Worm (Caenorhabditis elegans) whole organism, L3 larva: ENCODE results near the gene K09H11.15.
"Not testable (repeated sequence)": the region's sequence is repeated elsewhere in the genome, so short reads cannot be mapped to it uniquely, and the experiment has no call there.

Experiments
- R02D3.7 ChIP-seq: fragments of 150-350 bp; optimal IDR thresholded peaks from 2 replicates; lab custom pipeline; 2014; ENCODE audit warnings: missing biosample characterization, missing genetic modification characterization
- ZK546.5 ChIP-seq: sonication (generic microtip); optimal IDR thresholded peaks from 2 replicates; lab custom pipeline; 2017; ENCODE audit warnings: missing biosample characterization, missing genetic modification characterization
- ama-1 ChIP-seq: fragments of 150-350 bp; optimal IDR thresholded peaks from 2 replicates; lab custom pipeline; 2018
- ceh-16 ChIP-seq: sonication (generic microtip); optimal IDR thresholded peaks from 2 replicates; lab custom pipeline; 2017; ENCODE audit warnings: missing biosample characterization, missing genetic modification characterization
- ceh-28 ChIP-seq: fragments of 150-350 bp; optimal IDR thresholded peaks from 2 replicates; lab custom pipeline; 2014; ENCODE audit warnings: missing biosample characterization, missing genetic modification reagents, missing genetic modification characterization
- ceh-9 ChIP-seq: sonication (generic microtip); optimal IDR thresholded peaks from 2 replicates; lab custom pipeline; 2018; ENCODE audit warnings: missing biosample characterization, missing genetic modification characterization
- egl-27 ChIP-seq: sonication (generic microtip); optimal IDR thresholded peaks from 4 replicates; lab custom pipeline; 2017; ENCODE audit warnings: missing biosample characterization, missing genetic modification reagents, missing genetic modification characterization
- egl-5 ChIP-seq: fragments of 150-350 bp; optimal IDR thresholded peaks from 2 replicates; lab custom pipeline; 2017; ENCODE audit warnings: missing biosample characterization, missing genetic modification reagents, missing genetic modification characterization, inconsistent platforms
- elt-2 ChIP-seq: sonication (generic microtip); optimal IDR thresholded peaks from 2 replicates; lab custom pipeline; 2016; ENCODE audit warnings: missing genetic modification reagents, mild to moderate bottlenecking, missing genetic modification characterization, missing compliant biosample characterization
- elt-3 ChIP-seq, 3 experiments: fragments of 150-350 bp in 1 of 3; sonication (generic microtip) in 2 of 3; optimal IDR thresholded peaks; 2 replicates in 2 of 3; 4 replicates in 1 of 3; lab custom pipeline; 2014 to 2017; ENCODE audit warnings: missing biosample characterization in 3 of 3, missing genetic modification characterization in 3 of 3
- fkh-2 ChIP-seq: fragments of 150-350 bp; optimal IDR thresholded peaks from 2 replicates; lab custom pipeline; 2014; ENCODE audit warnings: missing biosample characterization, missing genetic modification reagents, missing genetic modification characterization
- lin-15B ChIP-seq: fragments of 150-350 bp; optimal IDR thresholded peaks from 2 replicates; lab custom pipeline; 2014; ENCODE audit warnings: missing biosample characterization, missing genetic modification characterization
- lin-39 ChIP-seq: fragments of 150-350 bp; optimal IDR thresholded peaks from 2 replicates; lab custom pipeline; 2018; ENCODE audit warnings: missing biosample characterization, missing genetic modification reagents, missing genetic modification characterization
- lsy-12 ChIP-seq: sonication (generic microtip); optimal IDR thresholded peaks from 2 replicates; lab custom pipeline; 2016; ENCODE audit warnings: mild to moderate bottlenecking, missing genetic modification characterization, missing compliant biosample characterization
- mdl-1 ChIP-seq: fragments of 150-350 bp; optimal IDR thresholded peaks from 2 replicates; lab custom pipeline; 2014; ENCODE audit warnings: missing biosample characterization, missing genetic modification characterization
- nfya-1 ChIP-seq: sonication (generic microtip); optimal IDR thresholded peaks from 2 replicates; lab custom pipeline; 2017; ENCODE audit warnings: missing genetic modification characterization, mild to moderate bottlenecking, missing compliant biosample characterization, antibody characterized with exemption, moderate library complexity; ENCODE audit not compliant: insufficient read depth
- nhr-12 ChIP-seq: fragments of 150-350 bp; optimal IDR thresholded peaks from 2 replicates; lab custom pipeline; 2014; ENCODE audit warnings: missing biosample characterization, missing genetic modification characterization
- nhr-23 ChIP-seq: fragments of 150-350 bp; optimal IDR thresholded peaks from 2 replicates; lab custom pipeline; 2014; ENCODE audit warnings: missing biosample characterization, missing genetic modification reagents, missing genetic modification characterization
- nhr-28 ChIP-seq: fragments of 150-350 bp; optimal IDR thresholded peaks from 2 replicates; lab custom pipeline; 2014; ENCODE audit warnings: missing biosample characterization, missing genetic modification characterization
- nhr-43 ChIP-seq: sonication (generic microtip); optimal IDR thresholded peaks from 2 replicates; lab custom pipeline; 2016; ENCODE audit warnings: mild to moderate bottlenecking, missing genetic modification characterization, missing compliant biosample characterization; ENCODE audit not compliant: poor library complexity, severe bottlenecking
- nhr-67 ChIP-seq: fragments of 150-350 bp; optimal IDR thresholded peaks from 2 replicates; lab custom pipeline; 2014; ENCODE audit warnings: missing biosample characterization, missing genetic modification characterization
- nhr-77 ChIP-seq: fragments of 150-350 bp; optimal IDR thresholded peaks from 2 replicates; lab custom pipeline; 2014; ENCODE audit warnings: missing biosample characterization, missing genetic modification characterization
- pha-4 ChIP-seq: fragments of 150-350 bp; optimal IDR thresholded peaks from 2 replicates; lab custom pipeline; 2014; ENCODE audit warnings: missing biosample characterization, missing genetic modification reagents, missing genetic modification characterization
- pqm-1 ChIP-seq: fragments of 150-350 bp; optimal IDR thresholded peaks from 2 replicates; lab custom pipeline; 2017; ENCODE audit warnings: missing biosample characterization, missing genetic modification characterization, inconsistent platforms
- sea-2 ChIP-seq: fragments of 150-350 bp; sonication (generic microtip); optimal IDR thresholded peaks from 4 replicates; lab custom pipeline; 2014; ENCODE audit warnings: missing biosample characterization, missing genetic modification reagents, missing genetic modification characterization
- skn-1 ChIP-seq: fragments of 150-350 bp; optimal IDR thresholded peaks from 2 replicates; lab custom pipeline; 2014; ENCODE audit warnings: missing biosample characterization, missing genetic modification characterization
- snpc-4 ChIP-seq: fragments of 150-350 bp; optimal IDR thresholded peaks from 2 replicates; lab custom pipeline; 2014; ENCODE audit warnings: missing biosample characterization, missing genetic modification characterization
- tbx-2 ChIP-seq: sonication (generic microtip); optimal IDR thresholded peaks from 2 replicates; lab custom pipeline; 2016; ENCODE audit warnings: mild to moderate bottlenecking, missing genetic modification characterization, missing compliant biosample characterization
- zag-1 ChIP-seq: fragments of 150-350 bp; optimal IDR thresholded peaks from 2 replicates; lab custom pipeline; 2014; ENCODE audit warnings: missing biosample characterization, missing genetic modification characterization
- ztf-11 ChIP-seq: fragments of 150-350 bp; optimal IDR thresholded peaks from 2 replicates; lab custom pipeline; 2014; ENCODE audit warnings: missing biosample characterization, missing genetic modification characterization
- ztf-4 ChIP-seq: fragments of 150-350 bp; optimal IDR thresholded peaks from 2 replicates; lab custom pipeline; 2014; ENCODE audit warnings: missing biosample characterization, missing genetic modification characterization

Gene K09H11.15

ce11 chrV:5760132-5760531, 29.4 kb upstream of the K09H11.15 start, which contains the start of gene C53A3.1:
TSS of gene C53A3.1 (minus strand) at chrV:5760232.
- TF ChIP-seq nhr-77 (tag; lab: Kevin White, UChicago) (no peak), mdl-1 (no peak), egl-5 (no peak), nhr-23 (tag; lab: Kevin White, UChicago) (no peak)

- TF ChIP-seq nhr-28 = no peak
- TF ChIP-seq pqm-1 (tag; lab: Kevin White, UChicago) = no peak
- TF ChIP-seq ama-1 (lab: Kevin White, UChicago) = no peak
- no peak for TF ChIP-seq ZK546.5 (tag; lab: Kevin White, UChicago)
- no peak for TF ChIP-seq lin-39 (tag; lab: Kevin White, UChicago)
- no peak for TF ChIP-seq ztf-11 (tag; lab: Kevin White, UChicago)
- no peak for TF ChIP-seq tbx-2 (tag; lab: Kevin White, UChicago)
- no peak for TF ChIP-seq egl-5
- no peak for TF ChIP-seq fkh-2
- TF ChIP-seq nhr-43 (tag; lab: Kevin White, UChicago) = no peak
- no peak for TF ChIP-seq elt-3 (tag; optimal IDR thresholded peaks at IDR 0.05; lab: Kevin White, UChicago)
- TF ChIP-seq egl-27 (tag; lab: Kevin White, UChicago) = no peak
- TF ChIP-seq ceh-9 (tag; lab: Kevin White, UChicago) = no peak
- TF ChIP-seq, all 47 proteins: peak for 0
Measured at ce11 chrV:5758780-5759179, 28.1 kb upstream of the K09H11.15 start, which contains the start of gene C53A3.4. TSS of gene C53A3.4 (minus strand) at chrV:5758880.

- TF ChIP-seq ceh-9 (tag; lab: Kevin White, UChicago) = no peak
- no peak for TF ChIP-seq R02D3.7 (tag; lab: Kevin White, UChicago)
- no peak for TF ChIP-seq elt-2
- no peak for TF ChIP-seq ztf-4 (tag; lab: Kevin White, UChicago)
- TF ChIP-seq lin-39 (tag; lab: Kevin White, UChicago) = no peak
- no peak for TF ChIP-seq egl-5
- TF ChIP-seq pqm-1 (tag; lab: Kevin White, UChicago) = no peak
- TF ChIP-seq ZK546.5 (tag; lab: Kevin White, UChicago) = no peak
- TF ChIP-seq lin-15B = no peak
- no peak for TF ChIP-seq skn-1
- TF ChIP-seq nhr-67 (tag; lab: Kevin White, UChicago) = no peak
- no peak for TF ChIP-seq ceh-16 (tag; lab: Kevin White, UChicago)
- no peak for TF ChIP-seq nfya-1
- no peak for TF ChIP-seq pha-4 (tag; lab: Kevin White, UChicago)
- TF ChIP-seq fkh-2 = no peak
- TF ChIP-seq ceh-28 (tag; lab: Kevin White, UChicago) = no peak
- TF ChIP-seq nhr-77 (tag; lab: Kevin White, UChicago) = no peak
Measured at ce11 chrV:5756193-5756592, 25.5 kb upstream of the K09H11.15 start, which contains the start of gene C53A3.3. TSS of gene C53A3.3 (plus strand) at chrV:5756493.

ce11 chrV:5755203-5755693, 24.6 kb upstream of the K09H11.15 start, which contains the start of gene K09H11.11:
TSS of gene K09H11.11 (minus strand) at chrV:5755253.
- not testable (repeated sequence) for TF ChIP-seq egl-5; lin-15B; ZK546.5 (tag; lab: Kevin White, UChicago)

ce11 chrV:5753432-5753831, 22.7 kb upstream of the K09H11.15 start, which contains the start of gene pgph-1:
TSS of gene pgph-1 (minus strand) at chrV:5753532.
- TF ChIP-seq snpc-4 (tag; lab: Kevin White, UChicago) (no peak), zag-1 (no peak), nhr-12 (tag; lab: Kevin White, UChicago) (no peak)

- TF ChIP-seq elt-2 = peak; percentile 31
- TF ChIP-seq egl-5 = no peak
- no peak for TF ChIP-seq lsy-12
- peak; percentile 36 for TF ChIP-seq pqm-1 (tag; lab: Kevin White, UChicago)
- no peak for TF ChIP-seq sea-2 (GFP tag; lab: Kevin White, UChicago)
- TF ChIP-seq, all 47 proteins: peak for 2
Measured at ce11 chrV:5747519-5747918, 16.8 kb upstream of the K09H11.15 start, which contains the start of gene acds-10. TSS of gene acds-10 (plus strand) at chrV:5747819.
